Worm (Caenorhabditis elegans) whole organism, L4 larva: ENCODE data around the gene Y102A11A.5.

Experiments used
- F49E8.2 ChIP-seq: sonication (generic microtip); optimal IDR thresholded peaks from 2 replicates; lab custom pipeline; 2016; ENCODE audit warnings: missing compliant biosample characterization, mild to moderate bottlenecking, missing genetic modification characterization, borderline replicate concordance
- T20F7.1 ChIP-seq: fragments of 200-800 bp; sonication (Bioruptor generic); optimal IDR thresholded peaks from 2 replicates; lab custom pipeline; 2018; ENCODE audit warnings: mild to moderate bottlenecking, missing genetic modification characterization, missing compliant biosample characterization
- aha-1 ChIP-seq: fragments of 150-350 bp; peaks from one replicate; lab custom pipeline; 2014; ENCODE audit warnings: missing biosample characterization, missing genetic modification characterization
- ceh-20 ChIP-seq: fragments of 200-800 bp; sonication (Bioruptor generic); IDR thresholded peaks from 2 replicates; pipeline ENCODE4 v1.3.6; 2022; ENCODE audit warnings: missing genetic modification reagents, missing genetic modification characterization, missing compliant biosample characterization
- ceh-32 ChIP-seq: sonication (generic microtip); optimal IDR thresholded peaks from 2 replicates; lab custom pipeline; 2016; ENCODE audit warnings: mild to moderate bottlenecking, missing genetic modification characterization, missing compliant biosample characterization; ENCODE audit not compliant: poor library complexity
- ceh-44 ChIP-seq: fragments of 200-800 bp; sonication (Bioruptor generic); IDR thresholded peaks from 2 replicates; pipeline ENCODE4 v1.3.6; 2022; ENCODE audit warnings: missing genetic modification reagents, missing genetic modification characterization, missing compliant biosample characterization
- ceh-62 ChIP-seq: sonication (generic microtip); optimal IDR thresholded peaks from 2 replicates; lab custom pipeline; 2017; ENCODE audit warnings: missing biosample characterization, missing genetic modification characterization
- ctbp-1 ChIP-seq: fragments of 200-800 bp; sonication (Bioruptor generic); IDR thresholded peaks from 2 replicates; pipeline ENCODE4 v1.3.6; 2022; ENCODE audit warnings: missing genetic modification reagents, missing genetic modification characterization, missing compliant biosample characterization
- dmd-9 ChIP-seq: fragments of 200-800 bp; sonication (Bioruptor generic); IDR thresholded peaks from 2 replicates; pipeline ENCODE4 v1.3.6; 2022; ENCODE audit warnings: missing genetic modification reagents, missing genetic modification characterization, missing compliant biosample characterization
- duxl-1 ChIP-seq: sonication (generic microtip); optimal IDR thresholded peaks from 2 replicates; lab custom pipeline; 2016; ENCODE audit warnings: mild to moderate bottlenecking, missing genetic modification characterization, moderate library complexity, missing compliant biosample characterization; ENCODE audit not compliant: poor library complexity
- dve-1 ChIP-seq: sonication (generic microtip); optimal IDR thresholded peaks from 2 replicates; lab custom pipeline; 2017; ENCODE audit warnings: antibody characterized with exemption, mild to moderate bottlenecking, missing genetic modification characterization, missing compliant biosample characterization; ENCODE audit not compliant: insufficient read depth
- egl-43 ChIP-seq: fragments of 200-800 bp; sonication (Bioruptor generic); IDR thresholded peaks from 2 replicates; pipeline ENCODE4 v1.3.6; 2022; ENCODE audit warnings: missing genetic modification reagents, missing genetic modification characterization, missing compliant biosample characterization
- hif-1 ChIP-seq, 2 experiments: sonication (generic microtip); optimal IDR thresholded peaks; 2 replicates each; lab custom pipeline; 2016 to 2017; ENCODE audit warnings: missing compliant biosample characterization in 2 of 2, missing genetic modification characterization in 2 of 2, missing genetic modification reagents in 2 of 2, missing genotype in 2 of 2, mild to moderate bottlenecking in 1 of 2
- hlh-30 ChIP-seq: sonication (generic microtip); optimal IDR thresholded peaks from 2 replicates; lab custom pipeline; 2017; ENCODE audit warnings: antibody characterized with exemption, mild to moderate bottlenecking, missing genetic modification characterization, missing compliant biosample characterization; ENCODE audit not compliant: insufficient read depth
- lin-29 ChIP-seq: fragments of 200-800 bp; sonication (Bioruptor generic); IDR thresholded peaks from 2 replicates; pipeline ENCODE4 v1.3.6; 2022; ENCODE audit warnings: missing genetic modification reagents, missing genetic modification characterization, missing compliant biosample characterization
- lin-39 ChIP-seq: fragments of 150-350 bp; optimal IDR thresholded peaks from 2 replicates; lab custom pipeline; 2014; ENCODE audit warnings: missing biosample characterization, missing genetic modification reagents, missing genetic modification characterization
- mep-1 ChIP-seq: fragments of 150-350 bp; sonication (generic microtip); optimal IDR thresholded peaks from 3 replicates; lab custom pipeline; 2014; ENCODE audit warnings: missing biosample characterization, missing genetic modification characterization
- mxl-2 ChIP-seq: fragments of 200-800 bp; sonication (Bioruptor generic); conservative IDR thresholded peaks from 2 replicates; pipeline ENCODE4 v1.3.6; 2022; ENCODE audit warnings: missing genetic modification reagents, missing genetic modification characterization, missing compliant biosample characterization
- nhr-111 ChIP-seq: fragments of 200-800 bp; sonication (Bioruptor generic); optimal IDR thresholded peaks from 2 replicates; lab custom pipeline; 2018; ENCODE audit warnings: mild to moderate bottlenecking, missing genetic modification characterization, missing compliant biosample characterization
- nhr-25 ChIP-seq: sonication (generic microtip); optimal IDR thresholded peaks from 2 replicates; lab custom pipeline; 2017; ENCODE audit warnings: missing genetic modification characterization, mild to moderate bottlenecking, missing compliant biosample characterization, antibody characterized with exemption, moderate library complexity, borderline replicate concordance; ENCODE audit not compliant: insufficient read depth
- nhr-41 ChIP-seq: fragments of 200-800 bp; sonication (Bioruptor generic); IDR thresholded peaks from 2 replicates; pipeline ENCODE4 v1.3.6; 2022; ENCODE audit warnings: missing genetic modification reagents, missing genetic modification characterization, missing compliant biosample characterization
- nhr-42 ChIP-seq: fragments of 200-800 bp; sonication (Bioruptor generic); IDR thresholded peaks from 2 replicates; pipeline ENCODE4 v1.3.6; 2022; ENCODE audit warnings: missing genetic modification characterization, missing compliant biosample characterization
- nhr-48 ChIP-seq: sonication (generic microtip); optimal IDR thresholded peaks from 2 replicates; lab custom pipeline; 2016; ENCODE audit warnings: mild to moderate bottlenecking, missing genetic modification characterization, missing compliant biosample characterization
- nhr-6 ChIP-seq: fragments of 150-350 bp; optimal IDR thresholded peaks from 2 replicates; lab custom pipeline; 2014; ENCODE audit warnings: missing biosample characterization, missing genetic modification characterization
- saeg-2 ChIP-seq: fragments of 200-800 bp; sonication (Bioruptor generic); IDR thresholded peaks from 2 replicates; pipeline ENCODE4 v1.3.6; 2022; ENCODE audit warnings: missing genetic modification reagents, missing genetic modification characterization, missing compliant biosample characterization
- sdz-12 ChIP-seq: fragments of 200-800 bp; sonication (Bioruptor generic); optimal IDR thresholded peaks from 2 replicates; lab custom pipeline; 2018; ENCODE audit warnings: mild to moderate bottlenecking, missing genetic modification characterization, missing compliant biosample characterization
- skn-1 ChIP-seq: fragments of 150-350 bp; optimal IDR thresholded peaks from 2 replicates; lab custom pipeline; 2014; ENCODE audit warnings: missing biosample characterization, missing genetic modification characterization
- snpc-1.2 ChIP-seq: fragments of 200-800 bp; sonication (Bioruptor generic); IDR thresholded peaks from 2 replicates; pipeline ENCODE4 v1.3.6; 2022; ENCODE audit warnings: missing genetic modification reagents, missing genetic modification characterization, missing compliant biosample characterization
- unc-130 ChIP-seq: sonication (generic microtip); optimal IDR thresholded peaks from 2 replicates; lab custom pipeline; 2016; ENCODE audit warnings: missing genetic modification reagents, missing genetic modification characterization, missing compliant biosample characterization
- unc-62 ChIP-seq, 3 experiments: fragments of 150-350 bp in 1 of 3; sonication (generic microtip); optimal IDR thresholded peaks in 2 of 3; peaks in 1 of 3; 1 replicate in 1 of 3; 2 replicates in 2 of 3; lab custom pipeline; 2014 to 2017; ENCODE audit warnings: missing biosample characterization in 3 of 3, missing genetic modification characterization in 3 of 3, missing genetic modification reagents in 3 of 3, missing genotype in 1 of 3
- zag-1 ChIP-seq: fragments of 150-350 bp; optimal IDR thresholded peaks from 2 replicates; lab custom pipeline; 2014; ENCODE audit warnings: missing biosample characterization, missing genetic modification characterization
- zip-11 ChIP-seq: fragments of 200-800 bp; sonication (Bioruptor generic); IDR thresholded peaks from 2 replicates; pipeline ENCODE4 v1.3.6; 2022; ENCODE audit warnings: missing genetic modification characterization, missing compliant biosample characterization
- zip-2 ChIP-seq: fragments of 150-350 bp; optimal IDR thresholded peaks from 2 replicates; lab custom pipeline; 2014; ENCODE audit warnings: missing biosample characterization, missing genetic modification characterization
- ztf-7 ChIP-seq: fragments of 150-350 bp; optimal IDR thresholded peaks from 2 replicates; lab custom pipeline; 2014; ENCODE audit warnings: missing biosample characterization, missing genetic modification characterization

The Y102A11A.5 gene

DNA sequence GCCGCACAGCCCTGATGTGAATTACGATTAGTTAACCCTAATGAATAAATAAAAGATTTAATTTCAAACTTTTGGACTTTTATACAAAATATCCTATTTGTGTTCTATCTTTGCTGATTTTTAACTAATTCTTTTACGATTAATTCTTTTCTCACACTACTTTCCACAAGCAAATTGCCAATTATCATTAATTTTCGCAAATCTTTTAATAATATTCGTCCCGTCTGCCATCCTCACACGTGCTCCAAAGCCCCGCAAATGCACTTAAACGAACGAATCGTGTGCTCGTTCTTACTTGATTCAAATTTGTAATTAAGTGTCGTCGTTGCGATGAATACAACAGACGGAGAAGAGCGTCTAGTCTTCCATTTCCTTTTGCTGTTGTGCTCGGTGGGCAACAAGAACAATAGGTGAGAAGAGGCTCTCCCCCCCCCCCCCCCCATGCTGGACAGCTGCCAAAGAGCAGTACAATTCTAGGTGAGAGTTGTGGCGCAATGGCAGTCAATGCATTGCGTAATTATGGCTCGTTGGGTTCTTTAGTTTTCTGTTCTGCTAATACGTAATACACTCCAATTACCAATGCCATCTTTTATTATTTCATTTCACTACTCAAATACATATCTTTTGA lies 13.3 kb upstream of the Y102A11A.5 start:
- TF ChIP-seq nhr-42 (GFP tag; lab: Robert Waterston, UW) (no peak), nhr-41 (GFP tag; lab: Robert Waterston, UW) (no peak), sdz-12 (GFP tag; lab: Kevin White, UChicago) (no peak), nhr-48 (tag; lab: Kevin White, UChicago) (no peak), zag-1 (tag; lab: Kevin White, UChicago) (no peak), ceh-62 (tag; lab: Kevin White, UChicago) (no peak), zip-11 (GFP tag; lab: Robert Waterston, UW) (no peak), snpc-1.2 (no peak), F49E8.2 (tag; lab: Kevin White, UChicago) (no peak), T20F7.1 (no peak), skn-1 (tag; lab: Kevin White, UChicago) (no peak), zip-2 (no peak), ceh-44 (GFP tag; lab: Robert Waterston, UW) (no peak)

DNA sequence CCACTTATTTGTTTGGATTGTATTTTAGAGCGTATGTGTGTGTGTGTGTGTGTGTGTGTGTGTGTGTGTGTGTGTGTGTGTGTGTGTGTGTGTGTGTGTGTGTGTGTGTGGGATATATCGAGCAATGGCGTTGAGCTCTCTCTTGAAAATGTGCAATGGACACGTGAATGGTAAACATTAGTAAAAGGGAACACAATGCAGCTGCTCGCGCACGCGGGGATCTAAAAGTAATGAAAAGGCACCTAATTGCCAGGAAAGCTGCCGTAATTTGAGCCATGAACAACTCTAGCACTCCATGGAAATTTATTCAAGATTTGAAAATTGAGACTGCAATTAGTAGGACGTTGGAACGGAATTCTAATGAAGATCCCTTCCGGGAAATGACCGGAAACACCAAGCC lies 11.8 kb upstream of the Y102A11A.5 start:
- TF ChIP-seq duxl-1 (tag; lab: Kevin White, UChicago) (no peak), dve-1 (tag; lab: Kevin White, UChicago) (no peak), hlh-30 (tag; lab: Kevin White, UChicago) (no peak), ceh-32 (tag; lab: Kevin White, UChicago) (no peak), dmd-9 (GFP tag; lab: Robert Waterston, UW) (no peak), nhr-25 (tag; lab: Kevin White, UChicago) (no peak), saeg-2 (GFP tag; lab: Robert Waterston, UW) (no peak), nhr-48 (tag; lab: Kevin White, UChicago) (no peak), mxl-2 (GFP tag; lab: Robert Waterston, UW) (no peak), nhr-6 (tag; lab: Kevin White, UChicago) (no peak), mep-1 (tag; lab: Kevin White, UChicago) (no peak), unc-130 (no peak), lin-39 (tag; lab: Kevin White, UChicago) (no peak), nhr-111 (GFP tag; lab: Kevin White, UChicago) (no peak), ceh-62 (tag; lab: Kevin White, UChicago) (no peak), ceh-20 (no peak)

DNA sequence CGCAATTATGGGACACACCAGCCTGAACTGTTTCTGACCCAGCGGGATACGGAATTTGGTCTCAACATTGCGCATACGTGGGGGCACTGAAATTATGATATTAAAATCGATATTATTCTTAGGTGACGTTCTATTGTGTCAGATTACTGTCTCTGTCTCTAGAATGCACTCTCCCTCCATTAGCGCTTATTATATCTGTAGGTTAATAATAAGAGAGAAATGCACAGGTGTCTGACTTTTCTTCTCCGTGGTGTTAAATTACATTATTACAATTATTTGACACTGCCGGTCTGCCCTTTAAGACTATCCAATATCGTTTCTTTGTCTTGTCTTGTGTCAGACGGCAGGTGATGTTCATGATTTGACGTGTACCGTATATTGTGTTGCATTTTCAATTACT lies 11.2 kb upstream of the Y102A11A.5 start:
- TF ChIP-seq nhr-48 (tag; lab: Kevin White, UChicago) = no peak
- no peak for TF ChIP-seq lin-29 (GFP tag; lab: Robert Waterston, UW)
- TF ChIP-seq hif-1 (tag; optimal IDR thresholded peaks at IDR 0.05; lab: Kevin White, UChicago) = no peak
- no peak for TF ChIP-seq ctbp-1
- TF ChIP-seq unc-62 (GFP tag; optimal IDR thresholded peaks at IDR 0.05 in 1 of 2; lab: Kevin White, UChicago) = no peak
- no peak for TF ChIP-seq unc-62 (tag; optimal IDR thresholded peaks at IDR 0.05; lab: Kevin White, UChicago)
- TF ChIP-seq ztf-7 (tag; lab: Kevin White, UChicago) = no peak

DNA sequence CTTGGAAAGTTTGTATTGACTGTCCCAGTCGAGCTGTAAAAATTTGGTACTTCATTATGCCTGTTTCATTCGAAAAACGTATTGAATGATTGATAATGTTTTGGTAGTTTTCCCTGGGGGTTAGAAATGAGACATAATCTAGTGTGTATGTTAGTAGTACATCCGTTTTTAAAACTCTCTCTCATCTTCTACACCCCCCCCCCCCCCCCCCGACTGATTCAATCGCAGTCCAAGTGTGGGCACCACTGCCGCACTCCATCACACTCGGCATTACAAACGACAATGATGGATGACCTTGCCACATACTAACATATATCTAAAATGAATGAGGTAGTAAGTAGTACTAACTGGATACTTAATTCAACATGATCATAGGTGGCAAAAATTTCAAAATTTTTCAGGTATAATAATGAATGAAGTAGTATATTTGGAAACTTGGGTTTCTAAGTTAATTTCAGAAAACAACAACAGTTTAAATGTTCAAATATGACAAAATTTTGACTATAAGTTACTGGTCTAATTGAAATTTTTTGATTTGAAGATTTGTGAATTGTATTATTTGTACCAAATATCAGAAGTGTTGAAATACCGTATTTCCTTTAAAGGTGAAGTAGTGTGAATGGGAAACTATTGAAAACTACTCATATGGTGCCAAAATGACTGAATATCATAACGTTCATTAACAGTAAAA lies 10.2 kb upstream of the Y102A11A.5 start:
- TF ChIP-seq egl-43 (GFP tag; lab: Robert Waterston, UW) = no peak
- TF ChIP-seq aha-1 (tag; lab: Kevin White, UChicago) = peak; percentile 96
- TF ChIP-seq unc-62 (GFP tag; optimal IDR thresholded peaks at IDR 0.05 in 1 of 2; lab: Kevin White, UChicago) = peak in 1 of 2 experiments; percentile 94
- no peak for TF ChIP-seq unc-62 (tag; optimal IDR thresholded peaks at IDR 0.05; lab: Kevin White, UChicago)
- TF ChIP-seq F49E8.2 (tag; lab: Kevin White, UChicago) = no peak
